Worm (Caenorhabditis elegans) whole organism, L4 larva: ENCODE measurements around the gene unc-78.

ENCODE experiments used
- F37D6.2 ChIP-seq: sonication (generic microtip); optimal IDR thresholded peaks from 2 replicates; lab custom pipeline; 2016; ENCODE audit warnings: mild to moderate bottlenecking, missing genetic modification characterization, missing compliant biosample characterization
- F44E2.7 ChIP-seq: fragments of 200-800 bp; sonication (Bioruptor generic); IDR thresholded peaks from 2 replicates; pipeline ENCODE4 v2.1.2; 2022; ENCODE audit warnings: missing genetic modification characterization, missing compliant biosample characterization
- Y48G9A.11 ChIP-seq: fragments of 200-800 bp; sonication (Bioruptor generic); IDR thresholded peaks from 2 replicates; pipeline ENCODE4 v1.3.6; 2022; ENCODE audit warnings: missing genetic modification reagents, missing genetic modification characterization, missing compliant biosample characterization
- ZK337.2 ChIP-seq: fragments of 200-800 bp; sonication (Bioruptor generic); IDR thresholded peaks from 2 replicates; pipeline ENCODE4 v1.3.6; 2022; ENCODE audit warnings: missing genetic modification reagents, missing genetic modification characterization, missing compliant biosample characterization
- ZK546.5 ChIP-seq, 2 experiments: sonication (generic microtip); optimal IDR thresholded peaks; 2 replicates each; lab custom pipeline; 2017; ENCODE audit warnings: missing biosample characterization in 2 of 2, missing genetic modification characterization in 2 of 2
- aha-1 ChIP-seq: fragments of 150-350 bp; peaks from one replicate; lab custom pipeline; 2014; ENCODE audit warnings: missing biosample characterization, missing genetic modification characterization
- aly-2 ChIP-seq: sonication (generic microtip); optimal IDR thresholded peaks from 2 replicates; lab custom pipeline; 2018; ENCODE audit warnings: missing biosample characterization, missing genetic modification characterization
- ama-1 ChIP-seq: fragments of 150-350 bp; optimal IDR thresholded peaks from 2 replicates; lab custom pipeline; 2014; ENCODE audit warnings: inconsistent platforms, mixed read lengths
- attf-4 ChIP-seq: sonication (generic microtip); optimal IDR thresholded peaks from 3 replicates; lab custom pipeline; 2017; ENCODE audit warnings: missing biosample characterization, missing genetic modification characterization
- ceh-20 ChIP-seq: fragments of 200-800 bp; sonication (Bioruptor generic); IDR thresholded peaks from 2 replicates; pipeline ENCODE4 v1.3.6; 2022; ENCODE audit warnings: missing genetic modification reagents, missing genetic modification characterization, missing compliant biosample characterization
- ceh-28 ChIP-seq: fragments of 150-350 bp; optimal IDR thresholded peaks from 2 replicates; lab custom pipeline; 2014; ENCODE audit warnings: missing biosample characterization, missing genetic modification reagents, missing genetic modification characterization
- ceh-32 ChIP-seq: sonication (generic microtip); optimal IDR thresholded peaks from 2 replicates; lab custom pipeline; 2016; ENCODE audit warnings: mild to moderate bottlenecking, missing genetic modification characterization, missing compliant biosample characterization; ENCODE audit not compliant: poor library complexity
- ceh-44 ChIP-seq: fragments of 200-800 bp; sonication (Bioruptor generic); IDR thresholded peaks from 2 replicates; pipeline ENCODE4 v1.3.6; 2022; ENCODE audit warnings: missing genetic modification reagents, missing genetic modification characterization, missing compliant biosample characterization
- ceh-62 ChIP-seq: sonication (generic microtip); optimal IDR thresholded peaks from 2 replicates; lab custom pipeline; 2017; ENCODE audit warnings: missing biosample characterization, missing genetic modification characterization
- ceh-82 ChIP-seq: sonication (generic microtip); optimal IDR thresholded peaks from 2 replicates; lab custom pipeline; 2017; ENCODE audit warnings: missing biosample characterization, missing genetic modification characterization
- ces-1 ChIP-seq: fragments of 150-350 bp; sonication (generic microtip); optimal IDR thresholded peaks from 4 replicates; lab custom pipeline; 2014; ENCODE audit warnings: missing biosample characterization, missing genetic modification reagents, missing genetic modification characterization
- daf-12 ChIP-seq: fragments of 150-350 bp; optimal IDR thresholded peaks from 2 replicates; lab custom pipeline; 2014; ENCODE audit warnings: missing biosample characterization, missing genetic modification reagents, missing genetic modification characterization
- daf-8 ChIP-seq: fragments of 200-800 bp; sonication (Bioruptor generic); IDR thresholded peaks from 2 replicates; pipeline ENCODE4 v1.3.6; 2022; ENCODE audit warnings: missing genetic modification characterization, missing compliant biosample characterization
- dve-1 ChIP-seq: sonication (generic microtip); optimal IDR thresholded peaks from 2 replicates; lab custom pipeline; 2017; ENCODE audit warnings: antibody characterized with exemption, mild to moderate bottlenecking, missing genetic modification characterization, missing compliant biosample characterization; ENCODE audit not compliant: insufficient read depth
- egl-27 ChIP-seq: sonication (generic microtip); optimal IDR thresholded peaks from 3 replicates; lab custom pipeline; 2017; ENCODE audit warnings: missing biosample characterization, missing genetic modification reagents, missing genetic modification characterization
- fos-1 ChIP-seq: fragments of 150-350 bp; optimal IDR thresholded peaks from 2 replicates; lab custom pipeline; 2014; ENCODE audit warnings: missing biosample characterization, missing genetic modification characterization
- hif-1 ChIP-seq, 2 experiments: sonication (generic microtip); optimal IDR thresholded peaks; 2 replicates each; lab custom pipeline; 2016 to 2017; ENCODE audit warnings: missing compliant biosample characterization in 2 of 2, missing genetic modification characterization in 2 of 2, missing genetic modification reagents in 2 of 2, missing genotype in 2 of 2, mild to moderate bottlenecking in 1 of 2
- jun-1 ChIP-seq: fragments of 150-350 bp; optimal IDR thresholded peaks from 2 replicates; lab custom pipeline; 2014; ENCODE audit warnings: missing biosample characterization, missing genetic modification reagents, missing genetic modification characterization
- lim-7 ChIP-seq: fragments of 200-800 bp; sonication (Bioruptor generic); IDR thresholded peaks from 2 replicates; pipeline ENCODE4 v1.3.6; 2022; ENCODE audit warnings: missing genetic modification characterization, missing compliant biosample characterization
- lin-1 ChIP-seq: fragments of 200-800 bp; sonication (Bioruptor generic); IDR thresholded peaks from 2 replicates; pipeline ENCODE4 v1.3.6; 2022; ENCODE audit warnings: missing genetic modification reagents, missing genetic modification characterization, missing compliant biosample characterization
- lin-13 ChIP-seq: fragments of 150-350 bp; optimal IDR thresholded peaks from 2 replicates; lab custom pipeline; 2014; ENCODE audit warnings: missing biosample characterization, missing genetic modification reagents, missing genetic modification characterization
- lin-15B ChIP-seq: fragments of 150-350 bp; sonication (generic microtip); optimal IDR thresholded peaks from 3 replicates; lab custom pipeline; 2014; ENCODE audit warnings: missing biosample characterization, missing genetic modification characterization
- lin-29 ChIP-seq: fragments of 200-800 bp; sonication (Bioruptor generic); IDR thresholded peaks from 2 replicates; pipeline ENCODE4 v1.3.6; 2022; ENCODE audit warnings: missing genetic modification reagents, missing genetic modification characterization, missing compliant biosample characterization
- lir-3 ChIP-seq: sonication (generic microtip); optimal IDR thresholded peaks from 2 replicates; lab custom pipeline; 2016; ENCODE audit warnings: mild to moderate bottlenecking, missing genetic modification characterization, missing compliant biosample characterization
- madf-5 ChIP-seq, 2 experiments: fragments of 200-800 bp; sonication (Bioruptor generic); IDR thresholded peaks; 2 replicates each; pipeline ENCODE4 v1.3.6; 2022; ENCODE audit warnings: missing compliant biosample characterization in 2 of 2, missing genetic modification characterization in 2 of 2
- madf-9 ChIP-seq: fragments of 200-800 bp; sonication (Bioruptor generic); conservative IDR thresholded peaks from 2 replicates; pipeline ENCODE4 v1.3.6; 2022; ENCODE audit warnings: missing genetic modification reagents, missing genetic modification characterization, missing compliant biosample characterization
- mdt-29 ChIP-seq: fragments of 200-800 bp; sonication (Bioruptor generic); IDR thresholded peaks from 2 replicates; pipeline ENCODE4 v1.3.6; 2022; ENCODE audit warnings: missing genetic modification reagents, missing genetic modification characterization, missing compliant biosample characterization
- mxl-2 ChIP-seq: fragments of 200-800 bp; sonication (Bioruptor generic); conservative IDR thresholded peaks from 2 replicates; pipeline ENCODE4 v1.3.6; 2022; ENCODE audit warnings: missing genetic modification reagents, missing genetic modification characterization, missing compliant biosample characterization
- nhr-237 ChIP-seq: sonication (generic microtip); optimal IDR thresholded peaks from 2 replicates; lab custom pipeline; 2017; ENCODE audit warnings: missing biosample characterization, missing genetic modification characterization
- nhr-25 ChIP-seq: sonication (generic microtip); optimal IDR thresholded peaks from 2 replicates; lab custom pipeline; 2017; ENCODE audit warnings: missing genetic modification characterization, mild to moderate bottlenecking, missing compliant biosample characterization, antibody characterized with exemption, moderate library complexity, borderline replicate concordance; ENCODE audit not compliant: insufficient read depth
- nhr-28 ChIP-seq: fragments of 150-350 bp; optimal IDR thresholded peaks from 2 replicates; lab custom pipeline; 2014; ENCODE audit warnings: missing biosample characterization, missing genetic modification characterization
- nhr-41 ChIP-seq: fragments of 200-800 bp; sonication (Bioruptor generic); IDR thresholded peaks from 2 replicates; pipeline ENCODE4 v1.3.6; 2022; ENCODE audit warnings: missing genetic modification reagents, missing genetic modification characterization, missing compliant biosample characterization
- nhr-42 ChIP-seq: fragments of 200-800 bp; sonication (Bioruptor generic); IDR thresholded peaks from 2 replicates; pipeline ENCODE4 v1.3.6; 2022; ENCODE audit warnings: missing genetic modification characterization, missing compliant biosample characterization
- nhr-48 ChIP-seq: sonication (generic microtip); optimal IDR thresholded peaks from 2 replicates; lab custom pipeline; 2016; ENCODE audit warnings: mild to moderate bottlenecking, missing genetic modification characterization, missing compliant biosample characterization
- nhr-6 ChIP-seq: fragments of 150-350 bp; optimal IDR thresholded peaks from 2 replicates; lab custom pipeline; 2014; ENCODE audit warnings: missing biosample characterization, missing genetic modification characterization
- nhr-76 ChIP-seq: fragments of 150-350 bp; optimal IDR thresholded peaks from 2 replicates; lab custom pipeline; 2014; ENCODE audit warnings: missing biosample characterization, missing genetic modification characterization
- nhr-77 ChIP-seq: fragments of 150-350 bp; optimal IDR thresholded peaks from 2 replicates; lab custom pipeline; 2014; ENCODE audit warnings: missing biosample characterization, missing genetic modification characterization
- set-16 ChIP-seq: fragments of 200-800 bp; sonication (Bioruptor generic); IDR thresholded peaks from 2 replicates; pipeline ENCODE4 v1.3.6; 2022; ENCODE audit warnings: missing genetic modification reagents, missing genetic modification characterization, missing compliant biosample characterization
- skn-1 ChIP-seq: fragments of 150-350 bp; optimal IDR thresholded peaks from 2 replicates; lab custom pipeline; 2014; ENCODE audit warnings: missing biosample characterization, missing genetic modification characterization
- snpc-4 ChIP-seq: fragments of 150-350 bp; optimal IDR thresholded peaks from 2 replicates; lab custom pipeline; 2014; ENCODE audit warnings: missing biosample characterization, missing genetic modification characterization
- spr-3 ChIP-seq: fragments of 200-800 bp; sonication (Bioruptor generic); optimal IDR thresholded peaks from 2 replicates; lab custom pipeline; 2018; ENCODE audit warnings: mild to moderate bottlenecking, missing genetic modification characterization, missing compliant biosample characterization
- tag-97 ChIP-seq: fragments of 200-800 bp; sonication (Bioruptor generic); IDR thresholded peaks from 2 replicates; pipeline ENCODE4 v1.3.6; 2022; ENCODE audit warnings: missing genetic modification characterization, missing compliant biosample characterization
- unc-39 ChIP-seq: sonication (generic microtip); optimal IDR thresholded peaks from 2 replicates; lab custom pipeline; 2017; ENCODE audit warnings: missing biosample characterization, missing genetic modification characterization
- unc-62 ChIP-seq, 3 experiments: fragments of 150-350 bp in 1 of 3; sonication (generic microtip); optimal IDR thresholded peaks in 2 of 3; peaks in 1 of 3; 1 replicate in 1 of 3; 2 replicates in 2 of 3; lab custom pipeline; 2014 to 2017; ENCODE audit warnings: missing biosample characterization in 3 of 3, missing genetic modification characterization in 3 of 3, missing genetic modification reagents in 3 of 3, missing genotype in 1 of 3
- zfp-3 ChIP-seq: fragments of 200-800 bp; sonication (Bioruptor generic); conservative IDR thresholded peaks from 2 replicates; pipeline ENCODE4 v1.3.6; 2022; ENCODE audit warnings: missing genetic modification reagents, missing genetic modification characterization, missing compliant biosample characterization
- ztf-11 ChIP-seq: fragments of 150-350 bp; optimal IDR thresholded peaks from 2 replicates; lab custom pipeline; 2014; ENCODE audit warnings: missing biosample characterization, missing genetic modification characterization
- ztf-7 ChIP-seq: fragments of 150-350 bp; optimal IDR thresholded peaks from 2 replicates; lab custom pipeline; 2014; ENCODE audit warnings: missing biosample characterization, missing genetic modification characterization

The unc-78 gene

DNA sequence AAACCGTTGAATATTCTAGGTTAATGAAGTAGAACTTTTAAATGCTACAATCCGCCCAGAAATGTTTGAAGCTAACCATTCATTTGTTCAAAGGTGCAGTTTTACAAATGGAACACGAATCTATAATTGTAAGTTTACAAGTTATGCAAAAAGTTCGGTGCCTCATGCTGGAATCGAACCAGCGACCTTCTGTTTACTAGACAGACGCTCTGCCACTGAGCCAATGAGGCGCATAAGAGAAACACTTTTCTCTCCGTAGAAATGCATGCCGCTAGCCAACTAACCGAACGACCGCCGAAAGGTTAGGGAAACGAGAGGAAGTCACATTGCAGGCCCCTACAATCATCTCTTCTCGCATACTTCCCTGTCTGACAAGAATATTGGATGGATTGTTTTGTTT lies 40.2 kb downstream of the unc-78 start (continued):
- TF ChIP-seq nhr-41 (GFP tag; lab: Robert Waterston, UW) (peak; percentile 89), nhr-77 (tag; lab: Kevin White, UChicago) (peak; percentile 60), nhr-237 (tag; lab: Kevin White, UChicago) (no peak), daf-12 (tag; lab: Kevin White, UChicago) (no peak), F44E2.7 (GFP tag; lab: Robert Waterston, UW) (peak; percentile 96), zfp-3 (peak; percentile 65; the same call in 1 of the 2 replicates), nhr-28 (peak; percentile 37), lin-15B (tag; lab: Kevin White, UChicago) (no peak), nhr-42 (GFP tag; lab: Robert Waterston, UW) (peak; percentile 81), unc-39 (no peak), nhr-48 (tag; lab: Kevin White, UChicago) (peak; percentile 61), ceh-20 (GFP tag; lab: Robert Waterston, UW) (peak; percentile 81), madf-9 (GFP tag; lab: Robert Waterston, UW) (peak; percentile 93), madf-5 (GFP tag; IDR thresholded peaks at IDR 0.05; lab: Robert Waterston, UW) (peak; percentile 80 to 82; a peak in 2 of 4 replicates), daf-8 (GFP tag; lab: Robert Waterston, UW) (no peak), nhr-6 (no peak), ceh-82 (no peak), fos-1 (no peak), dve-1 (tag; lab: Kevin White, UChicago) (peak; percentile 56), lin-13 (peak; percentile 23), lir-3 (tag; lab: Kevin White, UChicago) (peak; percentile 34), ceh-28 (no peak), set-16 (GFP tag; lab: Robert Waterston, UW) (no peak), F37D6.2 (peak; percentile 66), ceh-62 (tag; lab: Kevin White, UChicago) (no peak), ZK546.5 (tag; optimal IDR thresholded peaks at IDR 0.05; lab: Kevin White, UChicago) (no peak), aly-2 (no peak), nhr-25 (no peak), spr-3 (GFP tag; lab: Kevin White, UChicago) (peak; percentile 73), hif-1 (tag; optimal IDR thresholded peaks at IDR 0.05; lab: Kevin White, UChicago) (peak in 1 of 2 experiments; percentile 30), ceh-32 (tag; lab: Kevin White, UChicago) (peak; percentile 22), mdt-29 (GFP tag; lab: Robert Waterston, UW) (peak; percentile 81; the same call in 1 of the 2 replicates), nhr-76 (tag; lab: Kevin White, UChicago) (no peak), ZK337.2 (no peak), unc-62 (GFP tag; optimal IDR thresholded peaks at IDR 0.05 in 1 of 2; lab: Kevin White, UChicago) (no peak), unc-62 (tag; optimal IDR thresholded peaks at IDR 0.05; lab: Kevin White, UChicago) (no peak), Y48G9A.11 (peak; percentile 82), ama-1 (lab: Kevin White, UChicago) (no peak), ceh-44 (GFP tag; lab: Robert Waterston, UW) (peak; percentile 95), ztf-11 (tag; lab: Kevin White, UChicago) (no peak), aha-1 (peak; percentile 99), jun-1 (peak; percentile 18), ztf-7 (tag; lab: Kevin White, UChicago) (peak; percentile 55), skn-1 (tag; lab: Kevin White, UChicago) (no peak), lim-7 (GFP tag; lab: Robert Waterston, UW) (peak; percentile 93), lin-29 (GFP tag; lab: Robert Waterston, UW) (peak; percentile 75), attf-4 (tag; lab: Kevin White, UChicago) (no peak), mxl-2 (GFP tag; lab: Robert Waterston, UW) (peak; percentile 70; the same call in 1 of the 2 replicates), snpc-4 (tag; lab: Kevin White, UChicago) (no peak), lin-1 (GFP tag; lab: Robert Waterston, UW) (no peak), ces-1 (no peak), egl-27 (tag; lab: Kevin White, UChicago) (no peak), tag-97 (GFP tag; lab: Robert Waterston, UW) (no peak)
